Worm (Caenorhabditis elegans) whole organism, L1 larva: ENCODE results near the gene lov-1.
A peak's percentile ranks its signal among the peaks of the same experiment; 100 is the strongest.

Experiments
- C34B4.2 ChIP-seq: sonication (generic microtip); optimal IDR thresholded peaks from 2 replicates; lab custom pipeline; 2017; ENCODE audit warnings: mild to moderate bottlenecking, missing genetic modification characterization, missing compliant biosample characterization
- Y116A8C.19 ChIP-seq: sonication (generic microtip); optimal IDR thresholded peaks from 2 replicates; lab custom pipeline; 2016; ENCODE audit warnings: missing compliant biosample characterization, missing genetic modification characterization, borderline replicate concordance
- aly-2 ChIP-seq: fragments of 150-350 bp; optimal IDR thresholded peaks from 2 replicates; lab custom pipeline; 2014; ENCODE audit warnings: missing biosample characterization, missing genetic modification characterization
- ceh-63 ChIP-seq: fragments of 200-800 bp; sonication (Bioruptor generic); optimal IDR thresholded peaks from 2 replicates; lab custom pipeline; 2018; ENCODE audit warnings: mild to moderate bottlenecking, missing genetic modification characterization, missing compliant biosample characterization
- ceh-88 ChIP-seq: fragments of 200-800 bp; sonication (Bioruptor generic); IDR thresholded peaks from 2 replicates; pipeline ENCODE4 v1.3.6; 2022; ENCODE audit warnings: missing genetic modification characterization, missing compliant biosample characterization
- dpl-1 ChIP-seq, 3 experiments: fragments of 150-350 bp in 2 of 3; sonication (generic microtip) in 1 of 3; optimal IDR thresholded peaks; 2 replicates each; lab custom pipeline; 2014 to 2017; ENCODE audit warnings: missing biosample characterization in 3 of 3, missing genetic modification characterization in 3 of 3, missing genetic modification reagents in 3 of 3
- dsc-1 ChIP-seq: sonication (generic microtip); optimal IDR thresholded peaks from 2 replicates; lab custom pipeline; 2016; ENCODE audit warnings: mild to moderate bottlenecking, missing genetic modification characterization, missing compliant biosample characterization
- elt-2 ChIP-seq: sonication (generic microtip); optimal IDR thresholded peaks from 2 replicates; lab custom pipeline; 2016; ENCODE audit warnings: missing genetic modification characterization, mild to moderate bottlenecking, inconsistent platforms, missing compliant biosample characterization, missing genetic modification reagents
- fos-1 ChIP-seq: fragments of 150-350 bp; optimal IDR thresholded peaks from 2 replicates; lab custom pipeline; 2014; ENCODE audit warnings: missing biosample characterization, missing genetic modification characterization
- grh-1 ChIP-seq: fragments of 200-800 bp; sonication (Bioruptor generic); IDR thresholded peaks from 2 replicates; pipeline ENCODE4 v1.3.6; 2022; ENCODE audit warnings: missing genetic modification reagents, missing genetic modification characterization, missing compliant biosample characterization
- hlh-17 ChIP-seq: fragments of 200-800 bp; sonication (Bioruptor generic); optimal IDR thresholded peaks from 2 replicates; lab custom pipeline; 2018; ENCODE audit warnings: missing genetic modification characterization, mild to moderate bottlenecking, missing compliant biosample characterization, moderate library complexity, borderline replicate concordance
- irx-1 ChIP-seq: sonication (generic microtip); optimal IDR thresholded peaks from 2 replicates; lab custom pipeline; 2016; ENCODE audit warnings: missing genetic modification characterization, missing compliant biosample characterization
- isw-1 ChIP-seq: fragments of 200-800 bp; sonication (Bioruptor generic); IDR thresholded peaks from 2 replicates; pipeline ENCODE4 v1.3.6; 2022; ENCODE audit warnings: missing genetic modification characterization, missing compliant biosample characterization
- lin-14 ChIP-seq: fragments of 200-800 bp; sonication (Bioruptor generic); optimal IDR thresholded peaks from 2 replicates; lab custom pipeline; 2018; ENCODE audit warnings: mild to moderate bottlenecking, missing genetic modification characterization, moderate library complexity, missing compliant biosample characterization
- lin-15B ChIP-seq: fragments of 150-350 bp; sonication (generic microtip); optimal IDR thresholded peaks from 3 replicates; lab custom pipeline; 2014; ENCODE audit warnings: missing biosample characterization, missing genetic modification characterization
- lsy-2 ChIP-seq, 2 experiments: fragments of 150-350 bp; optimal IDR thresholded peaks; 2 replicates each; lab custom pipeline; 2014; ENCODE audit warnings: missing biosample characterization in 2 of 2, missing genetic modification characterization in 2 of 2
- nhr-19 ChIP-seq: fragments of 200-800 bp; sonication (Bioruptor generic); conservative IDR thresholded peaks from 2 replicates; pipeline ENCODE4 v1.3.6; 2022; ENCODE audit warnings: missing genetic modification characterization, missing compliant biosample characterization
- nhr-20 ChIP-seq: sonication (generic microtip); optimal IDR thresholded peaks from 2 replicates; lab custom pipeline; 2016; ENCODE audit warnings: mild to moderate bottlenecking, missing genetic modification characterization, missing compliant biosample characterization
- nhr-28 ChIP-seq: fragments of 150-350 bp; optimal IDR thresholded peaks from 2 replicates; lab custom pipeline; 2014; ENCODE audit warnings: missing biosample characterization, missing genetic modification characterization
- nhr-47 ChIP-seq: sonication (generic microtip); optimal IDR thresholded peaks from 2 replicates; lab custom pipeline; 2016; ENCODE audit warnings: mild to moderate bottlenecking, missing genetic modification characterization, moderate library complexity, missing compliant biosample characterization
- nhr-77 ChIP-seq: fragments of 150-350 bp; optimal IDR thresholded peaks from 2 replicates; lab custom pipeline; 2014; ENCODE audit warnings: missing biosample characterization, missing genetic modification characterization
- nhr-84 ChIP-seq: sonication (generic microtip); optimal IDR thresholded peaks from 2 replicates; lab custom pipeline; 2017; ENCODE audit warnings: missing biosample characterization, missing genetic modification characterization
- nhr-85 ChIP-seq: sonication (generic microtip); peaks from one replicate; lab custom pipeline; 2016; ENCODE audit warnings: missing genetic modification characterization, inconsistent platforms, missing compliant biosample characterization
- nhr-90 ChIP-seq: sonication (generic microtip); optimal IDR thresholded peaks from 2 replicates; lab custom pipeline; 2016; ENCODE audit warnings: mild to moderate bottlenecking, missing genetic modification characterization, missing compliant biosample characterization; ENCODE audit not compliant: poor library complexity
- pqm-1 ChIP-seq: sonication (generic microtip); optimal IDR thresholded peaks from 3 replicates; lab custom pipeline; 2017; ENCODE audit warnings: missing biosample characterization, missing genetic modification characterization
- snpc-4 ChIP-seq: fragments of 150-350 bp; optimal IDR thresholded peaks from 2 replicates; lab custom pipeline; 2014; ENCODE audit warnings: missing biosample characterization, missing genetic modification characterization
- sox-4 ChIP-seq: sonication (generic microtip); optimal IDR thresholded peaks from 2 replicates; lab custom pipeline; 2016; ENCODE audit warnings: missing genetic modification characterization, missing compliant biosample characterization
- sup-37 ChIP-seq: fragments of 200-800 bp; sonication (Bioruptor generic); optimal IDR thresholded peaks from 2 replicates; lab custom pipeline; 2018; ENCODE audit warnings: mild to moderate bottlenecking, missing genetic modification characterization, missing compliant biosample characterization
- tbx-2 ChIP-seq: sonication (generic microtip); optimal IDR thresholded peaks from 2 replicates; lab custom pipeline; 2016; ENCODE audit warnings: missing genetic modification characterization, missing compliant biosample characterization
- tlp-1 ChIP-seq: fragments of 150-350 bp; optimal IDR thresholded peaks from 2 replicates; lab custom pipeline; 2014; ENCODE audit warnings: missing biosample characterization, missing genetic modification characterization
- unc-30 ChIP-seq: sonication (generic microtip); optimal IDR thresholded peaks from 2 replicates; lab custom pipeline; 2017; ENCODE audit warnings: missing biosample characterization, missing genetic modification characterization
- unc-86 ChIP-seq: sonication (generic microtip); optimal IDR thresholded peaks from 2 replicates; lab custom pipeline; 2016; ENCODE audit warnings: missing genetic modification characterization, missing compliant biosample characterization
- vab-15 ChIP-seq: sonication (generic microtip); optimal IDR thresholded peaks from 2 replicates; lab custom pipeline; 2017; ENCODE audit warnings: missing genotype, mild to moderate bottlenecking, missing genetic modification characterization, missing compliant biosample characterization
- ztf-11 ChIP-seq, 2 experiments: sonication (generic microtip); optimal IDR thresholded peaks; 2 replicates each; lab custom pipeline; 2016 to 2017; ENCODE audit warnings: missing genetic modification characterization in 2 of 2, missing biosample characterization in 1 of 2, missing compliant biosample characterization in 1 of 2

Gene lov-1

DNA sequence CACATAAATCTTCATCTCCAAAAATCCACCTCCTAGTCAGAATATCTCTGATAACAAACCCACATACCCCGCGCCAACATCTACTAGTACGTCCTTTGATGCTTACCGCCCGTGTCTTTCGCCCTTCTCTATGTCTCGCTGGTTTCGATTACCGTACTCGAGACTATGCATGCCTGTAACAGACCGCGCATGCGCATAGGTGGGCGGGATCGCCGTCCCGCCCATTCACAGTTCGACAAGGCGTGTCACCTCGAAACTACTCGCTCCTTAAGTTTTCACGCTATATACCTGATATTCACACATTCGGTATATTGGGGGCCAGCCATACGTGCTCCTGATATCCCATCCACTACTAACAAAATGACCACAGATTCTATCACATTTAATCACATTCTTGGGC is 24.9 kb upstream of the lov-1 start, which contains the start of gene pax-3:
TSS of gene pax-3 (plus strand) at position 83 of the 400 bp plus-strand sequence.
- TF ChIP-seq nhr-85 (peak; percentile 87), lin-14 (GFP tag; lab: Kevin White, UChicago) (peak; percentile 12), dsc-1 (tag; lab: Kevin White, UChicago) (no peak), vab-15 (no peak), lsy-2 (tag; optimal IDR thresholded peaks at IDR 0.05; lab: Kevin White, UChicago) (peak in 1 of 2 experiments; percentile 69), ceh-88 (GFP tag; lab: Robert Waterston, UW) (no peak), lin-15B (tag; lab: Kevin White, UChicago) (no peak)

DNA sequence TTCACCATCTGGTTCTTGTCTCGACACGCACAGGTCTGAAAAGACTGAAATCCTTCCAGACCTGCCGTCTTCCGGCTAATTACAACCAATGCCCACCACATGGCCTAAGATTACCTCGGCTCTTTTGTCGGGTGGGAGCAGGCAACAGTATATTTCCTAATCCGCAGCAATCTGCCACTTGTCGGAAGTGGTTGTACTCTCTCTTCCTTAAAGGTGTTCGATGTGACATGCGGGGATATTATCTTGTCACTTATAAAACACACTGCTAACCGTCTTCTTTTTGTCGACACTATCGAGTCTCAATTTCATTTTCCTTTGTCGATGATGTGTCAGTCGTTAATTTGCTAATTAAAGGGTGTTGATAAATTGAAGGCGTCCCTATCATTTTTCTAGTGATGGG is 22.5 kb upstream of the lov-1 start, which contains the start of gene F27E5.3:
TSS of gene F27E5.3 (minus strand) at position 101 of the 400 bp plus-strand sequence.
- TF ChIP-seq fos-1 (no peak), ztf-11 (tag; optimal IDR thresholded peaks at IDR 0.05; lab: Kevin White, UChicago) (no peak), unc-30 (no peak), isw-1 (GFP tag; lab: Robert Waterston, UW) (no peak), nhr-47 (tag; lab: Kevin White, UChicago) (no peak), ceh-63 (GFP tag; lab: Kevin White, UChicago) (no peak), hlh-17 (GFP tag; lab: Kevin White, UChicago) (no peak)

DNA sequence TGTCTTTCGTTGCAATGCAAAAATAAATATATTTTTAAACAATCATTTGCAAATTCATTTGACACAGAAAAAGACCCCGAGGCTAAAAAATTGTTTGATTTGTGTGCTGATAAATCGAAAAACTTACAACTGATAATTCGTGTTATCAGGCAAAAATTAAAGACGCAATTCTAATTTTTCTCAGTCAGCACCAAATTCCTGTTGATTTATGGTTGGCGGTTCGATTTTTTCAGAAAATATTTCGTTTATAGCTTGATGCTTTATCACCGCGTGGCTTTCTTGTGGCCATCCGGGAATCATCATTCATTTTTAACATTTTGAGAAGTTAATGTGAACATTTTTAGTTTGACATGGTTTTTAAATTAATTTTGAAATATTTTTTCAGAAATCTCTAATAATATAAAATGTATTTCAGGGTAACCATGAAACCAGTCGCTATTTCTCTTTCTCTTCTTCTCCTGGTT is 17.6 kb upstream of the lov-1 start, which contains the start of gene asah-2:
TSS of gene asah-2 (plus strand) at position 414 of the 464 bp plus-strand sequence.
- TF ChIP-seq nhr-90 (tag; lab: Kevin White, UChicago), result peak; percentile 2
- TF ChIP-seq elt-2, result peak; percentile 83
- no peak for TF ChIP-seq irx-1 (tag; lab: Kevin White, UChicago)
- TF ChIP-seq, all 84 proteins: peak for 2

DNA sequence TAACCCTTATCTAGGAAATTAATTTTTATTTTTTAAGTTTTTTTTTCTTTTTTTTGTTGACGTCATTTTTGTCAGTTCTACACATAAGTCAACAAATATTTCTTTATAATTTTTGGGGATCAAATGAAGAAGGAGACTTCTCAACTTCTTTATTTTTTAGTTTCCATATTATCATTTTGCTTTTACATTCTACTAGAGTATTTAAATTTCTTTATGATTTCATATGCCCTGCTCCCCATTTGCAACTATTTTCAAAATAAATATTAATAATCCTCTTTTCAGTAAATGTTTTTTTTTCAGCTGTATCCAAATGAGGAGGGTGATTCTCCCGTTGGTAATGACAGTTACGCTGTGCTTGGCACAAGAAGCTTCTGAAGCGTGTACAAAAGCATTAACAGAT is 15.7 kb upstream of the lov-1 start, which contains the start of gene phg-1:
TSS of gene phg-1 (plus strand) at position 301 of the 400 bp plus-strand sequence.
- TF ChIP-seq tbx-2 (tag; lab: Kevin White, UChicago), result no peak
- TF ChIP-seq ceh-88 (GFP tag; lab: Robert Waterston, UW), result no peak
- no peak for TF ChIP-seq tlp-1 (tag; lab: Kevin White, UChicago)
- TF ChIP-seq nhr-28, result no peak
- no peak for TF ChIP-seq nhr-77 (tag; lab: Kevin White, UChicago)
- no peak for TF ChIP-seq elt-2
- no peak for TF ChIP-seq dsc-1 (tag; lab: Kevin White, UChicago)
- no peak for TF ChIP-seq nhr-20 (tag; lab: Kevin White, UChicago)

DNA sequence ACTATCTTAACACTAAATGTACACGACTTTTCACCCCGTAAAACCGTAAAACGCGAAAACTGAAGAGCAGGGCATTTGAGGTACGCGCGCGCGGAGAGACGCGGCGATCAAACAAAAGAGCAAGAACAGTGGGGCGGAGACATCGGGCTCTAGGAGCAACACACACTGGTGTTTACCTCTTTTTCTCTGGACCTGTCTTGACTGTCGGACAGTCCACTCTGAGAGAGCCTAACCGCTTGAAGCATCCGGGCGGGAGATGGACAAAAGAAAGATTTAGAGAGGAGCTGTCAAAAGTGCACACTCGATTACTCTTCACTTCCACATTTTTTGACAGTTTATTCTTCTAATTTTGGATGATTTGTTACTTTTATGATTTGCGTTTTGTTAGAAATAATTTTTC is 15.1 kb upstream of the lov-1 start:
- no peak for TF ChIP-seq nhr-19 (GFP tag; lab: Robert Waterston, UW)
- TF ChIP-seq nhr-20 (tag; lab: Kevin White, UChicago), result no peak
- no peak for TF ChIP-seq snpc-4
- no peak for TF ChIP-seq dpl-1 (GFP tag; optimal IDR thresholded peaks at IDR 0.05; lab: Kevin White, UChicago)
- TF ChIP-seq aly-2 (tag; lab: Kevin White, UChicago), result no peak
- TF ChIP-seq nhr-28, result no peak
- no peak for TF ChIP-seq nhr-84 (tag; lab: Kevin White, UChicago)
- no peak for TF ChIP-seq grh-1 (GFP tag; lab: Robert Waterston, UW)
- no peak for TF ChIP-seq sup-37 (GFP tag; lab: Kevin White, UChicago)
- TF ChIP-seq C34B4.2 (tag; lab: Kevin White, UChicago), result no peak
- TF ChIP-seq lsy-2 (tag; optimal IDR thresholded peaks at IDR 0.05; lab: Kevin White, UChicago), result no peak
- TF ChIP-seq unc-86 (tag; lab: Kevin White, UChicago), result no peak
- TF ChIP-seq nhr-90 (tag; lab: Kevin White, UChicago), result no peak
- TF ChIP-seq Y116A8C.19, result no peak
- TF ChIP-seq sox-4 (tag; lab: Kevin White, UChicago), result no peak
- TF ChIP-seq pqm-1 (tag; lab: Kevin White, UChicago), result no peak
- no peak for TF ChIP-seq vab-15
